Worm (Caenorhabditis elegans): ENCODE measurements around the gene F31D5.1.

The F31D5.1 gene

ce11 chrII:4219062-4219461 lies at the start of gene F31D5.1:
Gene F31D5.1 (plus strand): TSS chrII:4219362.
- TF ChIP-seq ama-1 (optimal IDR thresholded peaks at IDR 0.05) (no peak), ama-1 (GFP tag; optimal IDR thresholded peaks at IDR 0.05) (no peak), K12H6.12 (tag; optimal IDR thresholded peaks at IDR 0.05) (no peak)

- TF ChIP-seq nfya-2 (GFP tag; IDR thresholded peaks at IDR 0.05) (no peak), F23B12.7 (tag; optimal IDR thresholded peaks at IDR 0.05; ENCODE audit: insufficient read depth) (no peak), lin-54 (GFP tag; optimal IDR thresholded peaks at IDR 0.05) (no peak), nhr-27 (tag; optimal IDR thresholded peaks at IDR 0.05) (no peak), madf-10 (tag; optimal IDR thresholded peaks at IDR 0.05) (no peak), ztf-3 (GFP tag; optimal IDR thresholded peaks at IDR 0.05) (no peak), pbrm-1 (GFP tag; IDR thresholded peaks at IDR 0.05) (no peak), snpc-1.1 (tag; optimal IDR thresholded peaks at IDR 0.05; ENCODE audit: insufficient read depth) (no peak), rcor-1 (GFP tag; IDR thresholded peaks at IDR 0.05) (no peak), mxl-1 (tag; optimal IDR thresholded peaks at IDR 0.05) (no peak), T26A5.8 (tag; optimal IDR thresholded peaks at IDR 0.05) (no peak), Y79H2A.3 (GFP tag; conservative IDR thresholded peaks at IDR 0.05) (no peak), ztf-22 (GFP tag; optimal IDR thresholded peaks at IDR 0.05) (no peak)
Observed at ce11 chrII:4170508-4170907, 48.7 kb upstream of the F31D5.1 start, which contains the start of gene R03H10.5. Gene R03H10.5 (minus strand): TSS chrII:4170608.

- TF ChIP-seq zfh-2 (GFP tag; conservative IDR thresholded peaks at IDR 0.05) (no peak), pha-4 (tag; optimal IDR thresholded peaks at IDR 0.05) (no peak)
Observed at ce11 chrII:4173398-4173797, 45.8 kb upstream of the F31D5.1 start, which contains the start of gene R03H10.6. Gene R03H10.6 (minus strand): TSS chrII:4173498.

- TF ChIP-seq cebp-1 (GFP tag; IDR thresholded peaks at IDR 0.05) = peak; percentile 52; the same call in 1 of the 2 replicates
- peak; percentile 86 for TF ChIP-seq cebp-1 (tag; optimal IDR thresholded peaks at IDR 0.05)
- TF ChIP-seq C17E4.6 (GFP tag; IDR thresholded peaks at IDR 0.05) = no peak
Observed at ce11 chrII:4173842-4174241, 45.3 kb upstream of the F31D5.1 start.

- no peak for TF ChIP-seq let-526 (GFP tag; IDR thresholded peaks at IDR 0.05)
- TF ChIP-seq lag-1 (GFP tag; IDR thresholded peaks at IDR 0.05) = no peak
- no peak for TF ChIP-seq mcd-1 (GFP tag; IDR thresholded peaks at IDR 0.05)
- TF ChIP-seq zfh-2 (GFP tag; conservative IDR thresholded peaks at IDR 0.05) = no peak
- TF ChIP-seq nhr-90 (tag; optimal IDR thresholded peaks at IDR 0.05) = no peak
- TF ChIP-seq dpl-1 (GFP tag; optimal IDR thresholded peaks at IDR 0.05) = no peak
- no peak for TF ChIP-seq him-1 (tag; optimal IDR thresholded peaks at IDR 0.05)
- no peak for TF ChIP-seq hsf-1 (GFP tag; IDR thresholded peaks at IDR 0.05)
- no peak for TF ChIP-seq lsy-27 (tag; optimal IDR thresholded peaks at IDR 0.05; ENCODE audit: borderline replicate concordance, insufficient read depth)
- no peak for TF ChIP-seq cebp-1 (GFP tag; IDR thresholded peaks at IDR 0.05)
- no peak for TF ChIP-seq cebp-1 (tag; optimal IDR thresholded peaks at IDR 0.05)
- TF ChIP-seq F55B11.4 (tag; optimal IDR thresholded peaks at IDR 0.05; ENCODE audit: borderline replicate concordance, insufficient read depth) = no peak
Observed at ce11 chrII:4178838-4179237, 40.3 kb upstream of the F31D5.1 start, which contains the start of gene R03H10.7. Gene R03H10.7 (minus strand): TSS chrII:4178938.

- TF ChIP-seq pha-4 (tag; optimal IDR thresholded peaks at IDR 0.05) (no peak), cebp-1 (GFP tag; IDR thresholded peaks at IDR 0.05) (no peak), cebp-1 (tag; optimal IDR thresholded peaks at IDR 0.05) (peak; percentile 20), F57A8.1 (GFP tag; optimal IDR thresholded peaks at IDR 0.05) (no peak), nhr-80 (tag; optimal IDR thresholded peaks at IDR 0.05) (peak; percentile 21), rcor-1 (GFP tag; IDR thresholded peaks at IDR 0.05) (no peak), ztf-26 (tag; optimal IDR thresholded peaks at IDR 0.05) (no peak), snpc-1.3 (tag; optimal IDR thresholded peaks at IDR 0.05; ENCODE audit: insufficient read depth) (no peak)
Observed at ce11 chrII:4179897-4180296, 39.3 kb upstream of the F31D5.1 start, which contains the start of gene R03H10.1. Gene R03H10.1 (plus strand): TSS chrII:4180248.

All from whole organism, young adult.